Worm (Caenorhabditis elegans) whole organism, young adult: ENCODE data around the gene nlp-50.

ENCODE experiments used
- F39B2.1 ChIP-seq: fragments of 200-800 bp; sonication (Bioruptor generic); IDR thresholded peaks from 2 replicates; pipeline ENCODE4 v1.3.6; 2022; ENCODE audit warnings: missing genetic modification reagents, missing genetic modification characterization, missing compliant biosample characterization
- ZK185.1 ChIP-seq: sonication (generic microtip); optimal IDR thresholded peaks from 2 replicates; lab custom pipeline; 2016; ENCODE audit warnings: mild to moderate bottlenecking, missing genetic modification characterization, missing compliant biosample characterization; ENCODE audit not compliant: poor library complexity, severe bottlenecking
- cebp-2 ChIP-seq: fragments of 200-800 bp; sonication (Bioruptor generic); IDR thresholded peaks from 2 replicates; pipeline ENCODE4 v1.3.6; 2022; ENCODE audit warnings: missing genetic modification characterization, missing compliant biosample characterization
- ceh-79 ChIP-seq: sonication (generic microtip); optimal IDR thresholded peaks from 2 replicates; lab custom pipeline; 2017; ENCODE audit warnings: mild to moderate bottlenecking, missing genetic modification characterization, missing compliant biosample characterization
- nhr-80 ChIP-seq: sonication (generic microtip); optimal IDR thresholded peaks from 2 replicates; lab custom pipeline; 2016; ENCODE audit warnings: missing genetic modification characterization, missing compliant biosample characterization
- pha-4 ChIP-seq: fragments of 150-350 bp; sonication (generic microtip); optimal IDR thresholded peaks from 2 replicates; lab custom pipeline; 2014; ENCODE audit warnings: missing biosample characterization, missing genetic modification reagents, missing genetic modification characterization

DNA sequence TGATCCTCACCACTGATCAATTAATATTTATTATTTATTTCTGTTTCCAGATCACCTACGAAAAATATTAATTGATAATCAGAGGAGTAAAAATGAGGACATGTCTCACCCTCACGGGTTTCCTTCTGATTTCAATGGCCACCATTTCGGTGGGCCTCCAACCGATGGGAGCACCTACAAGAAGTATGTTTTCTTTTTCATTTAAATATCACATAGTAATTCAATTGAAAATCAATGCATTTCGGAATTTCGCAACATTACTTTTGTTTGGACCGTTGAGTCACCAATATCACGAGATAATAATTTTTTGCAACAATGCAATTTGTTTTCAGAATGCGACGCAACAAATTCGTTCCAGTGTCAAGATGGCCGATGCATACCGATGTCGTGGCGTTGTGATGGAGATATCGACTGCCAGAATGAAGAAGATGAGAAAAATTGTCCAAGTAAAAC lies 18.6 kb downstream of the nlp-50 start, which contains the start of gene gldi-2:
- TF ChIP-seq ceh-79 (tag; lab: Kevin White, UChicago) (no peak), nhr-80 (tag; lab: Kevin White, UChicago) (no peak), pha-4 (no peak), F39B2.1 (GFP tag; lab: Robert Waterston, UW) (no peak), cebp-2 (GFP tag; lab: Robert Waterston, UW) (no peak), ZK185.1 (tag; lab: Kevin White, UChicago) (no peak)
